Worm (Caenorhabditis elegans): Measurements from ENCODE around the gene parn-1.

- TF ChIP-seq sem-2 (GFP tag; optimal IDR thresholded peaks at IDR 0.05) (no peak), snpc-4 (tag; optimal IDR thresholded peaks at IDR 0.05) (no peak), pha-4 (tag; optimal IDR thresholded peaks at IDR 0.05) (no peak)
Measured at ce11 chrV:12663386-12663785, 31.7 kb downstream of the parn-1 start.
